Fruit fly (Drosophila melanogaster) whole organism, pupa: ENCODE data around the gene Ulp1.

ENCODE experiments used
- CG10348 ChIP-seq: fragments of 200-800 bp; sonication (Bioruptor generic); IDR thresholded peaks from 2 replicates; pipeline ENCODE4 v1.3.6; 2022; ENCODE audit warnings: missing biosample characterization, missing genetic modification characterization
- CG13204 ChIP-seq: fragments of 200-800 bp; sonication (Bioruptor generic); optimal IDR thresholded peaks from 2 replicates; lab custom pipeline; 2018; ENCODE audit warnings: missing biosample characterization, mild to moderate bottlenecking, missing genetic modification characterization, moderate library complexity
- CG15710 ChIP-seq: fragments of 200-800 bp; sonication (Bioruptor generic); optimal IDR thresholded peaks from 2 replicates; lab custom pipeline; 2018; ENCODE audit warnings: missing biosample characterization, mild to moderate bottlenecking, missing genetic modification characterization, moderate library complexity
- EcR ChIP-seq: fragments of 200-800 bp; sonication (Bioruptor generic); optimal IDR thresholded peaks from 3 replicates; lab custom pipeline; 2019; ENCODE audit warnings: missing biosample characterization, missing genetic modification characterization, mild to moderate bottlenecking, moderate library complexity, missing genetic modification reagents
- Pif1A ChIP-seq: fragments of 200-800 bp; sonication (Bioruptor generic); optimal IDR thresholded peaks from 3 replicates; lab custom pipeline; 2016; ENCODE audit warnings: missing biosample characterization, missing genetic modification characterization
- Pif1B ChIP-seq: fragments of 200-800 bp; sonication (Bioruptor generic); optimal IDR thresholded peaks from 3 replicates; lab custom pipeline; 2016; ENCODE audit warnings: missing biosample characterization, missing genetic modification characterization
- fd96Ca ChIP-seq: fragments of 200-800 bp; sonication (Bioruptor generic); IDR thresholded peaks from 3 replicates; pipeline ENCODE4 v1.3.6; 2022; ENCODE audit warnings: missing biosample characterization, missing genetic modification characterization
- gl ChIP-seq: fragments of 200-800 bp; sonication (Bioruptor generic); optimal IDR thresholded peaks from 2 replicates; lab custom pipeline; 2018; ENCODE audit warnings: missing biosample characterization, mild to moderate bottlenecking, missing genetic modification characterization

DNA sequence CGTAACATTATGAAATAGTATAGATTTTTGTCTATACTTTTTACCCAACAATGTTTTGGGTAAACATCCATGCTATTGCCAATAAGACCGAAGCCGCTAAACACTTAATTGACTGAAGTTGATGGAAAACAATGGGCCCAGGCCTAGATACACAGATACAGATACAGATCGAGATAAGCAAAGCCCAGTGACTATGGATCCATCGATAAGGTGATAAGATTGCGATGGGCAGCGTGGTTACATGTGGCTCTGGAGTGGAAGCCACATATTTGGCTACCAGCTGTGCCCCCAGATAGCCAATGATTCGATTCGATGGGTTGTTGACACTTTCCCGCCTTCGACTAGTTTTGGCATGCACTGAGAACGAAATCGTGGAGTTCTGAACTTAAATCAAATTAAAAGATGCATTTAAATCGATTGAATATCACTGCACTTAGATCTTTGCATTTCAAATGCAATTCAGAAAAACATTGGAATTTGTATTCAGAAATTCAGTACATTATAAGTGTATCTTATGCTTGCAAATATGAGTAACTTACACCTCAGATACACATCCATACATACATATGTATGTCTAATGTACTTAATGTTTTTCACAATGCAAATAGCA is 32.3 kb upstream of the Ulp1 start:
- TF ChIP-seq EcR (GFP tag; lab: Kevin White, UChicago), result no peak
- TF ChIP-seq Pif1B (GFP tag; lab: Kevin White, UChicago), result no peak
- no peak for TF ChIP-seq CG13204 (GFP tag; lab: Kevin White, UChicago)
- TF ChIP-seq gl (tag; lab: Kevin White, UChicago), result no peak
- no peak for TF ChIP-seq Pif1A (GFP tag; lab: Kevin White, UChicago)
- TF ChIP-seq CG15710 (tag; lab: Kevin White, UChicago), result no peak
- TF ChIP-seq CG10348, result no peak
- no peak for TF ChIP-seq fd96Ca
